Worm (Caenorhabditis elegans) whole organism, mixed stage, embryonic: ENCODE data around the gene C54G10.1.
A peak's percentile ranks its signal among the peaks of the same experiment; 100 is the strongest.

Experiments
- bed-3 ChIP-seq: fragments of 200-800 bp; sonication (Bioruptor generic); optimal IDR thresholded peaks from 3 replicates; lab custom pipeline; 2018; ENCODE audit warnings: mild to moderate bottlenecking, missing genetic modification characterization, moderate library complexity, missing compliant biosample characterization
- blmp-1 ChIP-seq: fragments of 150-350 bp; optimal IDR thresholded peaks from 2 replicates; lab custom pipeline; 2014; ENCODE audit warnings: missing biosample characterization, missing genetic modification characterization
- ceh-39 ChIP-seq: fragments of 150-350 bp; optimal IDR thresholded peaks from 2 replicates; lab custom pipeline; 2014; ENCODE audit warnings: missing biosample characterization, missing genetic modification characterization
- ceh-43 ChIP-seq: fragments of 200-800 bp; sonication (Bioruptor generic); optimal IDR thresholded peaks from 2 replicates; lab custom pipeline; 2018; ENCODE audit warnings: mild to moderate bottlenecking, missing genetic modification characterization, moderate library complexity, missing compliant biosample characterization
- ceh-83 ChIP-seq: fragments of 200-800 bp; sonication (Bioruptor generic); optimal IDR thresholded peaks from 2 replicates; lab custom pipeline; 2018; ENCODE audit warnings: mild to moderate bottlenecking, missing genetic modification characterization, missing compliant biosample characterization
- ces-1 ChIP-seq: fragments of 150-350 bp; optimal IDR thresholded peaks from 2 replicates; lab custom pipeline; 2014; ENCODE audit warnings: missing biosample characterization, missing genetic modification reagents, missing genetic modification characterization
- cnd-1 ChIP-seq: fragments of 200-800 bp; sonication (Bioruptor generic); optimal IDR thresholded peaks from 2 replicates; lab custom pipeline; 2018; ENCODE audit warnings: mild to moderate bottlenecking, missing genetic modification characterization, missing compliant biosample characterization
- drap-1 ChIP-seq: fragments of 200-800 bp; sonication (Bioruptor generic); optimal IDR thresholded peaks from 3 replicates; lab custom pipeline; 2018; ENCODE audit warnings: mild to moderate bottlenecking, missing genetic modification characterization, missing compliant biosample characterization
- elt-1 ChIP-seq: sonication (generic microtip); optimal IDR thresholded peaks from 2 replicates; lab custom pipeline; 2017; ENCODE audit warnings: missing genetic modification characterization, mild to moderate bottlenecking, missing compliant biosample characterization, antibody characterized with exemption, moderate library complexity, borderline replicate concordance; ENCODE audit not compliant: insufficient read depth
- elt-3 ChIP-seq: fragments of 150-350 bp; optimal IDR thresholded peaks from 2 replicates; lab custom pipeline; 2014; ENCODE audit warnings: missing biosample characterization, missing genetic modification characterization
- flh-1 ChIP-seq: fragments of 200-800 bp; sonication (Bioruptor generic); optimal IDR thresholded peaks from 2 replicates; lab custom pipeline; 2018; ENCODE audit warnings: mild to moderate bottlenecking, missing genetic modification characterization, moderate library complexity, missing compliant biosample characterization
- ham-2 ChIP-seq: fragments of 200-800 bp; sonication (Bioruptor generic); optimal IDR thresholded peaks from 2 replicates; lab custom pipeline; 2018; ENCODE audit warnings: mild to moderate bottlenecking, missing genetic modification characterization, missing compliant biosample characterization
- hlh-1 ChIP-seq: fragments of 150-350 bp; optimal IDR thresholded peaks from 2 replicates; lab custom pipeline; 2014; ENCODE audit warnings: missing biosample characterization, missing genetic modification reagents, missing genetic modification characterization
- lin-13 ChIP-seq: fragments of 150-350 bp; optimal IDR thresholded peaks from 2 replicates; lab custom pipeline; 2014; ENCODE audit warnings: missing biosample characterization, missing genetic modification characterization
- lin-32 ChIP-seq: fragments of 200-800 bp; sonication (Bioruptor generic); optimal IDR thresholded peaks from 2 replicates; lab custom pipeline; 2018; ENCODE audit warnings: mild to moderate bottlenecking, missing genetic modification characterization, missing compliant biosample characterization
- lsy-2 ChIP-seq: fragments of 150-350 bp; optimal IDR thresholded peaks from 2 replicates; lab custom pipeline; 2014; ENCODE audit warnings: missing biosample characterization, missing genetic modification characterization
- mab-5 ChIP-seq: fragments of 150-350 bp; optimal IDR thresholded peaks from 2 replicates; lab custom pipeline; 2014; ENCODE audit warnings: missing biosample characterization, missing genetic modification characterization
- mep-1 ChIP-seq: fragments of 150-350 bp; optimal IDR thresholded peaks from 2 replicates; lab custom pipeline; 2017; ENCODE audit warnings: missing biosample characterization, missing genetic modification reagents, missing genetic modification characterization, inconsistent platforms
- mls-2 ChIP-seq: sonication (generic microtip); optimal IDR thresholded peaks from 2 replicates; lab custom pipeline; 2016; ENCODE audit warnings: mild to moderate bottlenecking, missing genetic modification characterization, moderate library complexity, missing compliant biosample characterization
- nhr-12 ChIP-seq: fragments of 150-350 bp; optimal IDR thresholded peaks from 2 replicates; lab custom pipeline; 2014; ENCODE audit warnings: missing biosample characterization, missing genetic modification characterization
- nhr-237 ChIP-seq: fragments of 150-350 bp; optimal IDR thresholded peaks from 2 replicates; lab custom pipeline; 2014; ENCODE audit warnings: missing biosample characterization, missing genetic modification characterization
- nhr-76 ChIP-seq: sonication (generic microtip); optimal IDR thresholded peaks from 2 replicates; lab custom pipeline; 2017; ENCODE audit warnings: missing biosample characterization, missing genetic modification characterization
- pha-4 ChIP-seq: fragments of 150-350 bp; optimal IDR thresholded peaks from 2 replicates; lab custom pipeline; 2018; ENCODE audit warnings: missing biosample characterization, missing genetic modification reagents, missing genetic modification characterization
- sem-2 ChIP-seq: fragments of 200-800 bp; sonication (Bioruptor generic); optimal IDR thresholded peaks from 2 replicates; lab custom pipeline; 2018; ENCODE audit warnings: mild to moderate bottlenecking, missing genetic modification characterization, missing compliant biosample characterization
- snpc-4 ChIP-seq: fragments of 150-350 bp; optimal IDR thresholded peaks from 2 replicates; lab custom pipeline; 2014; ENCODE audit warnings: missing biosample characterization, missing genetic modification characterization
- unc-39 ChIP-seq: fragments of 150-350 bp; optimal IDR thresholded peaks from 2 replicates; lab custom pipeline; 2014; ENCODE audit warnings: missing biosample characterization, missing genetic modification characterization
- unc-62 ChIP-seq: fragments of 150-350 bp; optimal IDR thresholded peaks from 2 replicates; lab custom pipeline; 2014; ENCODE audit warnings: missing biosample characterization, missing genetic modification reagents, missing genetic modification characterization
- zip-8 ChIP-seq: fragments of 150-350 bp; optimal IDR thresholded peaks from 2 replicates; lab custom pipeline; 2014; ENCODE audit warnings: missing biosample characterization, missing genetic modification characterization
- ztf-11 ChIP-seq: fragments of 150-350 bp; optimal IDR thresholded peaks from 2 replicates; lab custom pipeline; 2014; ENCODE audit warnings: missing biosample characterization, missing genetic modification characterization

The C54G10.1 gene

ce11 chrV:14655689-14656088, 14.8 kb downstream of the C54G10.1 start:
- TF ChIP-seq lsy-2 (tag; lab: Kevin White, UChicago) = no peak
- no peak for TF ChIP-seq nhr-12 (tag; lab: Kevin White, UChicago)
- no peak for TF ChIP-seq lin-13
- no peak for TF ChIP-seq mls-2 (tag; lab: Kevin White, UChicago)
- no peak for TF ChIP-seq pha-4 (tag; lab: Kevin White, UChicago)
- no peak for TF ChIP-seq nhr-237 (tag; lab: Kevin White, UChicago)
- TF ChIP-seq sem-2 (GFP tag; lab: Kevin White, UChicago) = no peak
- no peak for TF ChIP-seq nhr-76 (tag; lab: Kevin White, UChicago)
- no peak for TF ChIP-seq ceh-39
- TF ChIP-seq blmp-1 = no peak
- no peak for TF ChIP-seq mab-5 (tag; lab: Kevin White, UChicago)
- TF ChIP-seq hlh-1 (tag; lab: Kevin White, UChicago) = no peak
- no peak for TF ChIP-seq unc-39 (tag; lab: Kevin White, UChicago)
- no peak for TF ChIP-seq drap-1
- no peak for TF ChIP-seq elt-1 (tag; lab: Kevin White, UChicago)
- no peak for TF ChIP-seq ceh-43 (GFP tag; lab: Kevin White, UChicago)
- no peak for TF ChIP-seq zip-8 (tag; lab: Kevin White, UChicago)
- TF ChIP-seq unc-62 (GFP tag; lab: Kevin White, UChicago) = no peak
- TF ChIP-seq ham-2 (GFP tag; lab: Kevin White, UChicago) = no peak
- no peak for TF ChIP-seq ztf-11 (tag; lab: Kevin White, UChicago)

- TF ChIP-seq drap-1 (no peak), sem-2 (GFP tag; lab: Kevin White, UChicago) (no peak), hlh-1 (tag; lab: Kevin White, UChicago) (no peak), ces-1 (no peak), pha-4 (tag; lab: Kevin White, UChicago) (no peak), ztf-11 (tag; lab: Kevin White, UChicago) (no peak), lin-32 (GFP tag; lab: Kevin White, UChicago) (no peak), nhr-12 (tag; lab: Kevin White, UChicago) (no peak), flh-1 (GFP tag; lab: Kevin White, UChicago) (no peak), ceh-83 (GFP tag; lab: Kevin White, UChicago) (no peak), lin-13 (no peak), cnd-1 (tag; lab: Kevin White, UChicago) (no peak), bed-3 (GFP tag; lab: Kevin White, UChicago) (no peak), elt-1 (tag; lab: Kevin White, UChicago) (no peak), snpc-4 (no peak), lsy-2 (tag; lab: Kevin White, UChicago) (no peak), zip-8 (tag; lab: Kevin White, UChicago) (no peak), mep-1 (tag; lab: Kevin White, UChicago) (no peak)
Observed at ce11 chrV:14656970-14657369, 16.1 kb downstream of the C54G10.1 start.

- no peak for TF ChIP-seq ces-1
- no peak for TF ChIP-seq ceh-83 (GFP tag; lab: Kevin White, UChicago)
- no peak for TF ChIP-seq mls-2 (tag; lab: Kevin White, UChicago)
Observed at ce11 chrV:14658131-14658530, 17.2 kb downstream of the C54G10.1 start, which contains the start of gene slc-25A29. TSS of gene slc-25A29 (minus strand) at chrV:14658175.

ce11 chrV:14659595-14659994, 18.7 kb downstream of the C54G10.1 start:
- no peak for TF ChIP-seq elt-3 (tag; lab: Kevin White, UChicago)
- TF ChIP-seq elt-1 (tag; lab: Kevin White, UChicago) = no peak
- TF ChIP-seq sem-2 (GFP tag; lab: Kevin White, UChicago) = no peak
- no peak for TF ChIP-seq unc-62 (GFP tag; lab: Kevin White, UChicago)
- no peak for TF ChIP-seq nhr-76 (tag; lab: Kevin White, UChicago)
- TF ChIP-seq nhr-237 (tag; lab: Kevin White, UChicago) = no peak
- TF ChIP-seq hlh-1 (tag; lab: Kevin White, UChicago) = no peak

ce11 chrV:14660608-14661355, 19.9 kb downstream of the C54G10.1 start, which contains the start of gene srh-17:
TSS of gene srh-17 (plus strand) at chrV:14661305.
- TF ChIP-seq lin-32 (GFP tag; lab: Kevin White, UChicago) = no peak
- TF ChIP-seq bed-3 (GFP tag; lab: Kevin White, UChicago) = no peak
- TF ChIP-seq blmp-1 = no peak
- no peak for TF ChIP-seq nhr-76 (tag; lab: Kevin White, UChicago)
- no peak for TF ChIP-seq nhr-12 (tag; lab: Kevin White, UChicago)
- TF ChIP-seq unc-62 (GFP tag; lab: Kevin White, UChicago) = peak; percentile 59
- no peak for TF ChIP-seq elt-1 (tag; lab: Kevin White, UChicago)
